Worm (Caenorhabditis elegans): Measurements from ENCODE around the gene spig-5.

DNA sequence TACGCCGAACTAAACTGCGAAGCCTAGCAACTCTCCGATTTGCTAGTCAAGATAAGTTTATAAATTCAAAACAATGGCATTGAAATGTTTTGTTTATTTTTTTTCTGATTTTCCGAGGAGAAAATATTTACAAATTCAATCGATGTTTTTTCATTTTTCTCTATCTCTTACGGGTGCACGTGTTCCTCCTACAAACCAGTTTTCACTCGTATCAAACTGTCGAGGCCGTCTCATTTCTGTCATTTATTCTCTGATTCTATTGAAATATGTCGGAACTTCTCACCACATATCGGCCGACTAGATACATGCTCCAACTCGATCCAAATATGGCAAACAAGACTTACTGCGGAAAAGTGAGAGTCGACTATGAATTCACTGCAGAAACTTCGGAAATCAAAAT lies 23.2 kb downstream of the spig-5 start, which contains the start of gene F47B8.8:
- no peak for TF ChIP-seq tbx-11 (GFP tag; IDR thresholded peaks at IDR 0.05)
- no peak for TF ChIP-seq ama-1 (optimal IDR thresholded peaks at IDR 0.05)
- TF ChIP-seq tbx-37 (GFP tag; conservative IDR thresholded peaks at IDR 0.05): no peak
- no peak for TF ChIP-seq ets-7 (tag; optimal IDR thresholded peaks at IDR 0.05)
- TF ChIP-seq tra-4 (tag; optimal IDR thresholded peaks at IDR 0.05): no peak
- TF ChIP-seq aly-1 (tag; optimal IDR thresholded peaks at IDR 0.05): no peak
- TF ChIP-seq flt-1 (GFP tag; IDR thresholded peaks at IDR 0.05): no peak
- TF ChIP-seq sea-1 (GFP tag; conservative IDR thresholded peaks at IDR 0.05): no peak
- TF ChIP-seq ceh-36 (tag; optimal IDR thresholded peaks at IDR 0.05): no peak
- TF ChIP-seq F13C5.2 (tag; optimal IDR thresholded peaks at IDR 0.05): no peak
- TF ChIP-seq hnd-1 (tag; optimal IDR thresholded peaks at IDR 0.05): no peak
- no peak for TF ChIP-seq scrt-1 (GFP tag; IDR thresholded peaks at IDR 0.05)
